Worm (Caenorhabditis elegans): ENCODE measurements around the gene adal-1.

Gene adal-1

ce11 chrII:6893589-6894245 is at the start of gene adal-1:
Gene adal-1 (minus strand): TSS chrII:6893639.
- no peak for TF ChIP-seq ceh-83 (GFP tag; optimal IDR thresholded peaks at IDR 0.05)
- no peak for TF ChIP-seq zip-8 (tag; optimal IDR thresholded peaks at IDR 0.05)
- TF ChIP-seq sem-2 (GFP tag; optimal IDR thresholded peaks at IDR 0.05) = no peak
- no peak for TF ChIP-seq ces-1 (GFP tag; optimal IDR thresholded peaks at IDR 0.05)
- TF ChIP-seq flh-1 (GFP tag; optimal IDR thresholded peaks at IDR 0.05) = no peak
- TF ChIP-seq ceh-43 (GFP tag; optimal IDR thresholded peaks at IDR 0.05) = no peak
- TF ChIP-seq sptf-1 (tag; optimal IDR thresholded peaks at IDR 0.05) = no peak
- TF ChIP-seq lsy-2 (tag; optimal IDR thresholded peaks at IDR 0.05) = peak; percentile 61

ce11 chrII:6941520-6941919 is 48.1 kb upstream of the adal-1 start:
- TF ChIP-seq elt-3 (tag; optimal IDR thresholded peaks at IDR 0.05) = no peak
- TF ChIP-seq ces-1 (GFP tag; optimal IDR thresholded peaks at IDR 0.05) = peak; percentile 90

ce11 chrII:6940726-6941230 is 47.3 kb upstream of the adal-1 start:
- TF ChIP-seq bed-3 (GFP tag; optimal IDR thresholded peaks at IDR 0.05) = no peak
- no peak for TF ChIP-seq lin-13 (tag; optimal IDR thresholded peaks at IDR 0.05)
- TF ChIP-seq sem-2 (GFP tag; optimal IDR thresholded peaks at IDR 0.05) = no peak
- no peak for TF ChIP-seq nhr-28 (tag; optimal IDR thresholded peaks at IDR 0.05)
- no peak for TF ChIP-seq nhr-12 (tag; optimal IDR thresholded peaks at IDR 0.05)
- TF ChIP-seq M03D4.4 (tag; optimal IDR thresholded peaks at IDR 0.05) = no peak
- TF ChIP-seq nhr-76 (tag; optimal IDR thresholded peaks at IDR 0.05) = no peak
- peak; percentile 80 for TF ChIP-seq ces-1 (GFP tag; optimal IDR thresholded peaks at IDR 0.05)

ce11 chrII:6939873-6940272 is 46.4 kb upstream of the adal-1 start:
- peak; percentile 79 for TF ChIP-seq ceh-43 (GFP tag; optimal IDR thresholded peaks at IDR 0.05)
- no peak for TF ChIP-seq unc-120 (tag; optimal IDR thresholded peaks at IDR 0.05; ENCODE audit: poor library complexity, severe bottlenecking)
- no peak for TF ChIP-seq hlh-1 (tag; optimal IDR thresholded peaks at IDR 0.05)
- TF ChIP-seq ztf-11 (tag; optimal IDR thresholded peaks at IDR 0.05) = no peak
- peak; percentile 60 for TF ChIP-seq cnd-1 (tag; optimal IDR thresholded peaks at IDR 0.05)
- no peak for TF ChIP-seq unc-62 (GFP tag; optimal IDR thresholded peaks at IDR 0.05)
- TF ChIP-seq sptf-1 (tag; optimal IDR thresholded peaks at IDR 0.05) = peak; percentile 40
- peak; percentile 41 for TF ChIP-seq unc-39 (tag; optimal IDR thresholded peaks at IDR 0.05)
- peak; percentile 97 for TF ChIP-seq nhr-2 (tag; optimal IDR thresholded peaks at IDR 0.05)
- TF ChIP-seq ces-1 (GFP tag; optimal IDR thresholded peaks at IDR 0.05) = peak; percentile 65
- no peak for TF ChIP-seq elt-3 (tag; optimal IDR thresholded peaks at IDR 0.05)
- peak; percentile 37 for TF ChIP-seq ham-2 (GFP tag; optimal IDR thresholded peaks at IDR 0.05)
- TF ChIP-seq mls-2 (tag; optimal IDR thresholded peaks at IDR 0.05) = peak; percentile 80
- TF ChIP-seq tbx-8 (GFP tag; optimal IDR thresholded peaks at IDR 0.05) = no peak
- peak; percentile 34 for TF ChIP-seq zip-8 (tag; optimal IDR thresholded peaks at IDR 0.05)
- TF ChIP-seq lin-32 (GFP tag; optimal IDR thresholded peaks at IDR 0.05) = no peak

ce11 chrII:6937057-6937456 is 43.6 kb upstream of the adal-1 start:
- peak; percentile 3 for TF ChIP-seq ces-1 (GFP tag; optimal IDR thresholded peaks at IDR 0.05)
- TF ChIP-seq pha-4 (tag; optimal IDR thresholded peaks at IDR 0.05) = peak; percentile 55
- TF ChIP-seq nhr-237 (tag; optimal IDR thresholded peaks at IDR 0.05) = no peak

ce11 chrII:6936528-6936927 is 43.1 kb upstream of the adal-1 start:
- TF ChIP-seq flh-1 (GFP tag; optimal IDR thresholded peaks at IDR 0.05) (no peak), cnd-1 (tag; optimal IDR thresholded peaks at IDR 0.05) (no peak), sem-2 (GFP tag; optimal IDR thresholded peaks at IDR 0.05) (no peak), elt-1 (tag; optimal IDR thresholded peaks at IDR 0.05; ENCODE audit: borderline replicate concordance, insufficient read depth) (peak; percentile 60), mls-2 (tag; optimal IDR thresholded peaks at IDR 0.05) (no peak), hlh-1 (tag; optimal IDR thresholded peaks at IDR 0.05) (peak; percentile 97), unc-62 (GFP tag; optimal IDR thresholded peaks at IDR 0.05) (peak; percentile 62), nhr-2 (tag; optimal IDR thresholded peaks at IDR 0.05) (no peak), nhr-12 (tag; optimal IDR thresholded peaks at IDR 0.05) (no peak), nhr-28 (tag; optimal IDR thresholded peaks at IDR 0.05) (no peak), ham-2 (GFP tag; optimal IDR thresholded peaks at IDR 0.05) (no peak), ztf-11 (tag; optimal IDR thresholded peaks at IDR 0.05) (no peak), elt-3 (tag; optimal IDR thresholded peaks at IDR 0.05) (no peak), nhr-237 (tag; optimal IDR thresholded peaks at IDR 0.05) (no peak), lin-32 (GFP tag; optimal IDR thresholded peaks at IDR 0.05) (no peak), mab-5 (tag; optimal IDR thresholded peaks at IDR 0.05) (no peak), lsy-2 (tag; optimal IDR thresholded peaks at IDR 0.05) (no peak), unc-120 (tag; optimal IDR thresholded peaks at IDR 0.05; ENCODE audit: poor library complexity, severe bottlenecking) (peak; percentile 91), ceh-43 (GFP tag; optimal IDR thresholded peaks at IDR 0.05) (no peak), ces-1 (GFP tag; optimal IDR thresholded peaks at IDR 0.05) (no peak), ceh-39 (tag; optimal IDR thresholded peaks at IDR 0.05) (no peak), blmp-1 (tag; optimal IDR thresholded peaks at IDR 0.05) (no peak), bed-3 (GFP tag; optimal IDR thresholded peaks at IDR 0.05) (no peak), lin-13 (tag; optimal IDR thresholded peaks at IDR 0.05) (no peak)

All from whole organism, mixed stage, embryonic.